Worm (Caenorhabditis elegans) whole organism, L4 larva: ENCODE measurements around the gene F54F2.7.

Experiments
- D1046.2 ChIP-seq: fragments of 200-800 bp; sonication (Bioruptor generic); IDR thresholded peaks from 2 replicates; pipeline ENCODE4 v1.3.6; 2022; ENCODE audit warnings: missing genetic modification characterization, missing compliant biosample characterization
- F49E8.2 ChIP-seq: sonication (generic microtip); optimal IDR thresholded peaks from 2 replicates; lab custom pipeline; 2016; ENCODE audit warnings: missing compliant biosample characterization, mild to moderate bottlenecking, missing genetic modification characterization, borderline replicate concordance
- R02D3.7 ChIP-seq: fragments of 150-350 bp; sonication (generic microtip); optimal IDR thresholded peaks from 3 replicates; lab custom pipeline; 2014; ENCODE audit warnings: missing biosample characterization, missing genetic modification characterization
- T20F7.1 ChIP-seq: fragments of 200-800 bp; sonication (Bioruptor generic); optimal IDR thresholded peaks from 2 replicates; lab custom pipeline; 2018; ENCODE audit warnings: mild to moderate bottlenecking, missing genetic modification characterization, missing compliant biosample characterization
- T26A8.4 ChIP-seq: fragments of 200-800 bp; sonication (Bioruptor generic); IDR thresholded peaks from 2 replicates; pipeline ENCODE4 v1.3.6; 2022; ENCODE audit warnings: missing genetic modification characterization, missing compliant biosample characterization
- Y5F2A.4 ChIP-seq: fragments of 200-800 bp; sonication (Bioruptor generic); optimal IDR thresholded peaks from 2 replicates; lab custom pipeline; 2018; ENCODE audit warnings: mild to moderate bottlenecking, missing genetic modification characterization, missing compliant biosample characterization
- ZK546.5 ChIP-seq, 2 experiments: sonication (generic microtip); optimal IDR thresholded peaks; 2 replicates each; lab custom pipeline; 2017; ENCODE audit warnings: missing biosample characterization in 2 of 2, missing genetic modification characterization in 2 of 2
- aha-1 ChIP-seq: fragments of 150-350 bp; peaks from one replicate; lab custom pipeline; 2014; ENCODE audit warnings: missing biosample characterization, missing genetic modification characterization
- ceh-32 ChIP-seq: sonication (generic microtip); optimal IDR thresholded peaks from 2 replicates; lab custom pipeline; 2016; ENCODE audit warnings: mild to moderate bottlenecking, missing genetic modification characterization, missing compliant biosample characterization; ENCODE audit not compliant: poor library complexity
- ces-1 ChIP-seq: fragments of 150-350 bp; sonication (generic microtip); optimal IDR thresholded peaks from 4 replicates; lab custom pipeline; 2014; ENCODE audit warnings: missing biosample characterization, missing genetic modification reagents, missing genetic modification characterization
- ctbp-1 ChIP-seq: fragments of 200-800 bp; sonication (Bioruptor generic); IDR thresholded peaks from 2 replicates; pipeline ENCODE4 v1.3.6; 2022; ENCODE audit warnings: missing genetic modification reagents, missing genetic modification characterization, missing compliant biosample characterization
- daf-16 ChIP-seq, 3 experiments: sonication (generic microtip); optimal IDR thresholded peaks; 2 replicates each; lab custom pipeline; 2016 to 2017; ENCODE audit warnings: missing genetic modification characterization in 3 of 3, missing genetic modification reagents in 3 of 3, mild to moderate bottlenecking in 2 of 3, missing compliant biosample characterization in 2 of 3, missing biosample characterization in 1 of 3, moderate library complexity in 1 of 3
- daf-19 ChIP-seq: fragments of 200-800 bp; sonication (Bioruptor generic); conservative IDR thresholded peaks from 2 replicates; pipeline ENCODE4 v1.3.6; 2022; ENCODE audit warnings: missing genetic modification characterization, missing compliant biosample characterization
- dmd-8 ChIP-seq: fragments of 200-800 bp; sonication (Bioruptor generic); IDR thresholded peaks from 2 replicates; pipeline ENCODE4 v1.3.6; 2022; ENCODE audit warnings: missing genetic modification characterization, missing compliant biosample characterization
- dmd-9 ChIP-seq: fragments of 200-800 bp; sonication (Bioruptor generic); IDR thresholded peaks from 2 replicates; pipeline ENCODE4 v1.3.6; 2022; ENCODE audit warnings: missing genetic modification reagents, missing genetic modification characterization, missing compliant biosample characterization
- egl-27 ChIP-seq: sonication (generic microtip); optimal IDR thresholded peaks from 3 replicates; lab custom pipeline; 2017; ENCODE audit warnings: missing biosample characterization, missing genetic modification reagents, missing genetic modification characterization
- egl-43 ChIP-seq: fragments of 200-800 bp; sonication (Bioruptor generic); IDR thresholded peaks from 2 replicates; pipeline ENCODE4 v1.3.6; 2022; ENCODE audit warnings: missing genetic modification reagents, missing genetic modification characterization, missing compliant biosample characterization
- hlh-30 ChIP-seq: sonication (generic microtip); optimal IDR thresholded peaks from 2 replicates; lab custom pipeline; 2017; ENCODE audit warnings: antibody characterized with exemption, mild to moderate bottlenecking, missing genetic modification characterization, missing compliant biosample characterization; ENCODE audit not compliant: insufficient read depth
- hmg-1.1 ChIP-seq: fragments of 200-800 bp; sonication (Bioruptor generic); IDR thresholded peaks from 2 replicates; pipeline ENCODE4 v1.3.6; 2022; ENCODE audit warnings: missing genetic modification reagents, missing genetic modification characterization, missing compliant biosample characterization
- jun-1 ChIP-seq: fragments of 150-350 bp; optimal IDR thresholded peaks from 2 replicates; lab custom pipeline; 2014; ENCODE audit warnings: missing biosample characterization, missing genetic modification reagents, missing genetic modification characterization
- lin-13 ChIP-seq: fragments of 150-350 bp; optimal IDR thresholded peaks from 2 replicates; lab custom pipeline; 2014; ENCODE audit warnings: missing biosample characterization, missing genetic modification reagents, missing genetic modification characterization
- lsy-2 ChIP-seq, 2 experiments: fragments of 150-350 bp in 1 of 2; sonication (generic microtip) in 1 of 2; optimal IDR thresholded peaks; 2 replicates each; lab custom pipeline; 2014 to 2017; ENCODE audit warnings: missing biosample characterization in 2 of 2, missing genetic modification characterization in 2 of 2
- mep-1 ChIP-seq: fragments of 150-350 bp; sonication (generic microtip); optimal IDR thresholded peaks from 3 replicates; lab custom pipeline; 2014; ENCODE audit warnings: missing biosample characterization, missing genetic modification characterization
- mxl-3 ChIP-seq: fragments of 200-800 bp; sonication (Bioruptor generic); optimal IDR thresholded peaks from 2 replicates; lab custom pipeline; 2018; ENCODE audit warnings: mild to moderate bottlenecking, missing genetic modification characterization, missing compliant biosample characterization
- nhr-102 ChIP-seq: sonication (generic microtip); optimal IDR thresholded peaks from 2 replicates; lab custom pipeline; 2016; ENCODE audit warnings: mild to moderate bottlenecking, missing genetic modification characterization, moderate library complexity, missing compliant biosample characterization
- nhr-11 ChIP-seq: fragments of 150-350 bp; optimal IDR thresholded peaks from 2 replicates; lab custom pipeline; 2014; ENCODE audit warnings: missing biosample characterization, missing genetic modification characterization
- nhr-111 ChIP-seq: fragments of 200-800 bp; sonication (Bioruptor generic); optimal IDR thresholded peaks from 2 replicates; lab custom pipeline; 2018; ENCODE audit warnings: mild to moderate bottlenecking, missing genetic modification characterization, missing compliant biosample characterization
- nhr-237 ChIP-seq: sonication (generic microtip); optimal IDR thresholded peaks from 2 replicates; lab custom pipeline; 2017; ENCODE audit warnings: missing biosample characterization, missing genetic modification characterization
- nhr-25 ChIP-seq: sonication (generic microtip); optimal IDR thresholded peaks from 2 replicates; lab custom pipeline; 2017; ENCODE audit warnings: missing genetic modification characterization, mild to moderate bottlenecking, missing compliant biosample characterization, antibody characterized with exemption, moderate library complexity, borderline replicate concordance; ENCODE audit not compliant: insufficient read depth
- nhr-28 ChIP-seq: fragments of 150-350 bp; optimal IDR thresholded peaks from 2 replicates; lab custom pipeline; 2014; ENCODE audit warnings: missing biosample characterization, missing genetic modification characterization
- nhr-41 ChIP-seq: fragments of 200-800 bp; sonication (Bioruptor generic); IDR thresholded peaks from 2 replicates; pipeline ENCODE4 v1.3.6; 2022; ENCODE audit warnings: missing genetic modification reagents, missing genetic modification characterization, missing compliant biosample characterization
- nhr-76 ChIP-seq: fragments of 150-350 bp; optimal IDR thresholded peaks from 2 replicates; lab custom pipeline; 2014; ENCODE audit warnings: missing biosample characterization, missing genetic modification characterization
- nhr-77 ChIP-seq: fragments of 150-350 bp; optimal IDR thresholded peaks from 2 replicates; lab custom pipeline; 2014; ENCODE audit warnings: missing biosample characterization, missing genetic modification characterization
- pha-4 ChIP-seq, 2 experiments: fragments of 150-350 bp in 1 of 2; fragments of 200-800 bp in 1 of 2; sonication (Bioruptor generic) in 1 of 2; IDR thresholded peaks in 1 of 2; optimal IDR thresholded peaks in 1 of 2; 2 replicates each; pipeline versions ENCODE4 v1.3.6 to Lab custom; 2014 to 2022; ENCODE audit warnings: missing genetic modification characterization in 2 of 2, missing genetic modification reagents in 2 of 2, missing biosample characterization in 1 of 2, missing compliant biosample characterization in 1 of 2
- pqm-1 ChIP-seq: sonication (generic microtip); optimal IDR thresholded peaks from 2 replicates; lab custom pipeline; 2017; ENCODE audit warnings: missing biosample characterization, missing genetic modification characterization
- rbr-2 ChIP-seq: sonication (generic microtip); optimal IDR thresholded peaks from 2 replicates; lab custom pipeline; 2016; ENCODE audit warnings: missing genotype, missing genetic modification characterization, missing compliant biosample characterization
- saeg-2 ChIP-seq: fragments of 200-800 bp; sonication (Bioruptor generic); IDR thresholded peaks from 2 replicates; pipeline ENCODE4 v1.3.6; 2022; ENCODE audit warnings: missing genetic modification reagents, missing genetic modification characterization, missing compliant biosample characterization
- set-16 ChIP-seq: fragments of 200-800 bp; sonication (Bioruptor generic); IDR thresholded peaks from 2 replicates; pipeline ENCODE4 v1.3.6; 2022; ENCODE audit warnings: missing genetic modification reagents, missing genetic modification characterization, missing compliant biosample characterization
- skn-1 ChIP-seq: fragments of 150-350 bp; optimal IDR thresholded peaks from 2 replicates; lab custom pipeline; 2014; ENCODE audit warnings: missing biosample characterization, missing genetic modification characterization
- snpc-4 ChIP-seq: fragments of 150-350 bp; optimal IDR thresholded peaks from 2 replicates; lab custom pipeline; 2014; ENCODE audit warnings: missing biosample characterization, missing genetic modification characterization
- unc-62 ChIP-seq, 3 experiments: fragments of 150-350 bp in 1 of 3; sonication (generic microtip); optimal IDR thresholded peaks in 2 of 3; peaks in 1 of 3; 1 replicate in 1 of 3; 2 replicates in 2 of 3; lab custom pipeline; 2014 to 2017; ENCODE audit warnings: missing biosample characterization in 3 of 3, missing genetic modification characterization in 3 of 3, missing genetic modification reagents in 3 of 3, missing genotype in 1 of 3
- vab-7 ChIP-seq: fragments of 200-800 bp; sonication (Bioruptor generic); IDR thresholded peaks from 2 replicates; pipeline ENCODE4 v1.3.6; 2022; ENCODE audit warnings: missing genetic modification reagents, missing genetic modification characterization, missing compliant biosample characterization
- zfp-2 ChIP-seq: sonication (generic microtip); optimal IDR thresholded peaks from 2 replicates; lab custom pipeline; 2016; ENCODE audit warnings: mild to moderate bottlenecking, missing genetic modification characterization, missing compliant biosample characterization
- zip-11 ChIP-seq: fragments of 200-800 bp; sonication (Bioruptor generic); IDR thresholded peaks from 2 replicates; pipeline ENCODE4 v1.3.6; 2022; ENCODE audit warnings: missing genetic modification characterization, missing compliant biosample characterization
- zip-2 ChIP-seq: fragments of 150-350 bp; optimal IDR thresholded peaks from 2 replicates; lab custom pipeline; 2014; ENCODE audit warnings: missing biosample characterization, missing genetic modification characterization
- ztf-11 ChIP-seq: fragments of 150-350 bp; optimal IDR thresholded peaks from 2 replicates; lab custom pipeline; 2014; ENCODE audit warnings: missing biosample characterization, missing genetic modification characterization
- ztf-7 ChIP-seq: fragments of 150-350 bp; optimal IDR thresholded peaks from 2 replicates; lab custom pipeline; 2014; ENCODE audit warnings: missing biosample characterization, missing genetic modification characterization

Gene F54F2.7

DNA sequence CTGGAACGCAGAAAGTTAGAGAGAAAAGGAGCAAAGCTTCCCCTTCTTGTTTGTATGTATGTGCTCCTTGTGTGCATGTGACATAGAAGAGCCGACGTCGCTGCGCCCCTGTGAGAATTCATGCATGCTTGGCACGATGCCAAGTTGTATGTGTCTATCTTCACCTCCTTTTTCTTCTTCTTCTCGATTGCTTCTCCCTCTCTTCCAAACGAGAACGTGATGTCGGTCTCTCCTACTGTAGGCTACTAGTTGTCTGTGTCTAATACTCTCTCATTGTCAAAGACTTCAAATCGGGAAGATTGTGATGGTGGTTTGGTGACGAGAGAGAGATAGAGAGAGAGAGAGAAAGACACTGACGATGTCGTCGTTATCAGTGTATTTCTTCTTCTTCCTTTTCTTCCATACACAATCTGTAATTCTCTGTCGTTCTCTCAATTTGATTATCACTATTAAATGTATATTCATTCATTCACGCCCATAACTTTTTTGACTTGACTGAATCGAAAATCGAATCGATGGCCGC is 9.9 kb downstream of the F54F2.7 start (continued):
- TF ChIP-seq nhr-41 (GFP tag; lab: Robert Waterston, UW) (peak; percentile 54; the same call in 1 of the 2 replicates), unc-62 (GFP tag; optimal IDR thresholded peaks at IDR 0.05 in 1 of 2; lab: Kevin White, UChicago) (peak in 1 of 2 experiments; percentile 93), unc-62 (tag; optimal IDR thresholded peaks at IDR 0.05; lab: Kevin White, UChicago) (no peak), lin-13 (GFP tag; lab: Kevin White, UChicago) (peak; percentile 79), D1046.2 (no peak), egl-27 (tag; lab: Kevin White, UChicago) (no peak), nhr-111 (GFP tag; lab: Kevin White, UChicago) (no peak), saeg-2 (GFP tag; lab: Robert Waterston, UW) (peak; percentile 46; the same call in 1 of the 2 replicates), zfp-2 (tag; lab: Kevin White, UChicago) (peak; percentile 57), ctbp-1 (GFP tag; lab: Robert Waterston, UW) (peak; percentile 92), nhr-28 (tag; lab: Kevin White, UChicago) (peak; percentile 99), zip-2 (tag; lab: Kevin White, UChicago) (no peak), nhr-25 (peak; percentile 8), R02D3.7 (tag; lab: Kevin White, UChicago) (no peak), ceh-32 (no peak), dmd-8 (no peak), vab-7 (GFP tag; lab: Robert Waterston, UW) (no peak)

DNA sequence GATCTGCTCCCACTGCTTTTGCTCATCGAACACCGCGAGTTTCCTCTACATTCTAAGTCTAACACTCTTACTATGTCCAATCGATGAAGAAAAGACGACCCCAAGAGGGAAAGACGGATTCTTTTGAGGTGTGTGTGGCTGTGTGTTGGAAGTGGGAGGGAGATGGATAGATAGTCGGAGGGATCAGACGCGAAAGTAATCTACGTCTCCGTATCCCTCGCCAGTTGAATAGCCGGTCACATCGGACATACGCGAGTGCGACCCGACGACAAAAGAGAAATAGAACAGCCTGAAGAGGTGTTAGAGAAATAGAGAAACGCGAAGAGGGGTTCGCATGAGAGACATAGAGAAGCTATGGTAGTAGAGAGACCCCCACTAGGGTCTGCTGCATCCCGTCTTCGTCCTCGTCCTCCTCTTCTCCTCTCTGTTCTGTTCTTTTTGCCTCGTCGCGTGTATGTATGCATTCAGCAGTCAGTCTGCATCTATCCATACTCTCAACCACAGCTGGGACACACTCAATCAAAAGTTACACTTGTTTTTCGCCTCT is 11.5 kb downstream of the F54F2.7 start:
- TF ChIP-seq mep-1 (tag; lab: Kevin White, UChicago) (peak; percentile 97), egl-43 (peak; percentile 94), nhr-76 (tag; lab: Kevin White, UChicago) (no peak), daf-16 (GFP tag; optimal IDR thresholded peaks at IDR 0.05; lab: Kevin White, UChicago) (peak; percentile 27 to 83), daf-16 (tag; optimal IDR thresholded peaks at IDR 0.05; lab: Kevin White, UChicago) (peak; percentile 60), ceh-32 (peak; percentile 64), hlh-30 (tag; lab: Kevin White, UChicago) (peak; percentile 95), rbr-2 (tag; lab: Kevin White, UChicago) (peak; percentile 97), zip-11 (GFP tag; lab: Robert Waterston, UW) (no peak), nhr-237 (tag; lab: Kevin White, UChicago) (peak; percentile 58), aha-1 (tag; lab: Kevin White, UChicago) (peak; percentile 98), dmd-9 (0 out of 2 replicates have a peak, but pooled peaks have one; percentile 9), daf-19 (GFP tag; lab: Robert Waterston, UW) (peak; percentile 80), snpc-4 (tag; lab: Kevin White, UChicago) (peak; percentile 38), jun-1 (tag; lab: Kevin White, UChicago) (peak; percentile 87), ZK546.5 (tag; optimal IDR thresholded peaks at IDR 0.05; lab: Kevin White, UChicago) (peak in 1 of 2 experiments; percentile 40), F49E8.2 (tag; lab: Kevin White, UChicago) (no peak), pha-4 (GFP tag; IDR thresholded peaks at IDR 0.05; lab: Robert Waterston, UW) (peak; percentile 90), pha-4 (tag; optimal IDR thresholded peaks at IDR 0.05; lab: Kevin White, UChicago) (no peak), skn-1 (peak; percentile 14), ztf-11 (tag; lab: Kevin White, UChicago) (no peak), nhr-11 (tag; lab: Kevin White, UChicago) (peak; percentile 93), lsy-2 (tag; optimal IDR thresholded peaks at IDR 0.05; lab: Kevin White, UChicago) (peak; percentile 91 to 93), Y5F2A.4 (GFP tag; lab: Kevin White, UChicago) (peak; percentile 59), pqm-1 (tag; lab: Kevin White, UChicago) (peak; percentile 54), nhr-77 (tag; lab: Kevin White, UChicago) (peak; percentile 87), ces-1 (GFP tag; lab: Kevin White, UChicago) (peak; percentile 69), nhr-25 (peak; percentile 95), mxl-3 (peak; percentile 93), T20F7.1 (GFP tag; lab: Kevin White, UChicago) (peak; percentile 77), ztf-7 (peak; percentile 88), set-16 (GFP tag; lab: Robert Waterston, UW) (peak; percentile 84), T26A8.4 (GFP tag; lab: Robert Waterston, UW) (peak; percentile 92), nhr-102 (tag; lab: Kevin White, UChicago) (peak; percentile 85), hmg-1.1 (GFP tag; lab: Robert Waterston, UW) (peak; percentile 98)
